Fruit fly (Drosophila melanogaster): ENCODE results near the gene CG15456.

Gene CG15456

dm6 chrX:20394066-20394913 is 32.6 kb downstream of the CG15456 start, which contains the start of gene HERC2 (continued):
- TF ChIP-seq danr (GFP tag; IDR thresholded peaks at IDR 0.05) = no peak
- no peak for TF ChIP-seq Blimp-1 (GFP tag; optimal IDR thresholded peaks at IDR 0.05)
- peak; percentile 81 for TF ChIP-seq Rfx (GFP tag; IDR thresholded peaks at IDR 0.05)
- 0 out of 2 replicates have a peak, but pooled peaks have one; percentile 12 for TF ChIP-seq CG17612 (GFP tag; IDR thresholded peaks at IDR 0.05)
- TF ChIP-seq chif (GFP tag; optimal IDR thresholded peaks at IDR 0.05) = peak in 1 of 2 experiments; percentile 64
- peak; percentile 89; the same call in 3 of the 4 replicates for TF ChIP-seq chinmo (GFP tag; IDR thresholded peaks at IDR 0.05; ENCODE audit: partially characterized antibody)
- TF ChIP-seq zfh1 (GFP tag; IDR thresholded peaks at IDR 0.05) = peak; percentile 50; the same call in 1 of the 3 replicates
- peak; percentile 92 for TF ChIP-seq crol (GFP tag; IDR thresholded peaks at IDR 0.05)
- peak; percentile 25 for TF ChIP-seq p53 (GFP tag; optimal IDR thresholded peaks at IDR 0.05)

dm6 chrX:20393580-20393979 is 33.3 kb downstream of the CG15456 start, which contains the start of gene Syx16:
Gene Syx16 (minus strand): TSS chrX:20393751.
- TF ChIP-seq CoRest (tag; optimal IDR thresholded peaks at IDR 0.05) = no peak
- TF ChIP-seq MESR4 (GFP tag; optimal IDR thresholded peaks at IDR 0.05) = peak; percentile 74
- TF ChIP-seq CG11504 (tag; optimal IDR thresholded peaks at IDR 0.05) = no peak
- no peak for TF ChIP-seq ab (GFP tag; optimal IDR thresholded peaks at IDR 0.05)
- TF ChIP-seq CG8089 (GFP tag; optimal IDR thresholded peaks at IDR 0.05) = no peak
- TF ChIP-seq bsh (GFP tag; optimal IDR thresholded peaks at IDR 0.05) = no peak
- TF ChIP-seq Opbp (GFP tag; IDR thresholded peaks at IDR 0.05; ENCODE audit: partially characterized antibody) = 0 out of 3 replicates have a peak, but pooled peaks have one; percentile 10
- TF ChIP-seq gem (tag; optimal IDR thresholded peaks at IDR 0.05) = no peak
- peak; percentile 59 for TF ChIP-seq gfzf (GFP tag; optimal IDR thresholded peaks at IDR 0.05)
- peak; percentile 56 for TF ChIP-seq CG9797 (GFP tag; optimal IDR thresholded peaks at IDR 0.05)
- peak; percentile 45 for TF ChIP-seq Dref (GFP tag; IDR thresholded peaks at IDR 0.05)
- TF ChIP-seq CG32767 (GFP tag; IDR thresholded peaks at IDR 0.05) = no peak
- TF ChIP-seq MBD-R2 (GFP tag; IDR thresholded peaks at IDR 0.05) = peak; percentile 37
- no peak for TF ChIP-seq CG12744 (GFP tag; optimal IDR thresholded peaks at IDR 0.05)
- peak; percentile 66 for TF ChIP-seq Myb (GFP tag; optimal IDR thresholded peaks at IDR 0.05)
- TF ChIP-seq CG1529 (GFP tag; optimal IDR thresholded peaks at IDR 0.05) = no peak
- TF ChIP-seq pzg (GFP tag; optimal IDR thresholded peaks at IDR 0.05) = peak; percentile 40
- TF ChIP-seq CG13287 (GFP tag; IDR thresholded peaks at IDR 0.05; ENCODE audit: partially characterized antibody) = 0 out of 2 replicates have a peak, but pooled peaks have one; percentile 6
- no peak for TF ChIP-seq CG13624 (GFP tag; optimal IDR thresholded peaks at IDR 0.05)
- TF ChIP-seq amos (GFP tag; IDR thresholded peaks at IDR 0.05; ENCODE audit: partially characterized antibody) = peak; percentile 42; the same call in 1 of the 2 replicates
- no peak for TF ChIP-seq CG1832 (GFP tag; optimal IDR thresholded peaks at IDR 0.05)

DNA sequence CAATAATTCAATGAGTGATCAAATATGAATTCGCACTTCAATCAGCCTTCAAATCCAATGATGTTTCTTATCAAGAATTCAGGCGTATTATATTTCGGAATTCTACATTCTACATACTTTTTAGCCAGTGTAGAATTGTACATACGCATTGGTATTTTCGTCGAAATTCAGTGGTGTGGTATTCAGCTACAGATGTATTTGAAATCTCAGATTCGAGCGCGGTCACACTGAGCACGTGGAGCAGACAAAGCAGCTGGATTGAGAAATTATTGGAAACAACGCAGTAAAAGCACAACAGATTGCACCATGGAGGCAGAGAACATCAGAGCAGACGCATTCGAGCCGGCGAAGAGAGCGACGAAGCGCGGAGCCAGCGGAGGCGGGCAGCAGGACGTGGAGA is 35.6 kb downstream of the CG15456 start:
- TF ChIP-seq stwl (tag; optimal IDR thresholded peaks at IDR 0.05) (peak; percentile 72), CG10209 (GFP tag; optimal IDR thresholded peaks at IDR 0.05) (no peak), B-H2 (GFP tag; optimal IDR thresholded peaks at IDR 0.05) (no peak), Hr51 (GFP tag; optimal IDR thresholded peaks at IDR 0.05) (no peak), H15 (GFP tag; IDR thresholded peaks at IDR 0.05) (0 out of 3 replicates have a peak, but pooled peaks have one; percentile 12), CG3838 (GFP tag; optimal IDR thresholded peaks at IDR 0.05) (no peak), ken (GFP tag; IDR thresholded peaks at IDR 0.05) (no peak), sima (GFP tag; optimal IDR thresholded peaks at IDR 0.05) (no peak), Hmx (GFP tag; optimal IDR thresholded peaks at IDR 0.05) (no peak), tgo (GFP tag; IDR thresholded peaks at IDR 0.05) (no peak), CG11456 (GFP tag; IDR thresholded peaks at IDR 0.05) (no peak), BEAF-32 (GFP tag; optimal IDR thresholded peaks at IDR 0.05) (peak; percentile 39), CG2678 (tag; optimal IDR thresholded peaks at IDR 0.05) (no peak), unc-4 (GFP tag; IDR thresholded peaks at IDR 0.05; ENCODE audit: partially characterized antibody) (0 out of 2 replicates have a peak, but pooled peaks have one; percentile 16), CG17829 (tag; optimal IDR thresholded peaks at IDR 0.05) (no peak), gcm2 (GFP tag; optimal IDR thresholded peaks at IDR 0.05) (no peak), ATbp (GFP tag; optimal IDR thresholded peaks at IDR 0.05) (no peak)

Data from whole organism, embryonic.